Fruit fly (Drosophila melanogaster): ENCODE results near the gene CG4004.

The CG4004 gene

DNA sequence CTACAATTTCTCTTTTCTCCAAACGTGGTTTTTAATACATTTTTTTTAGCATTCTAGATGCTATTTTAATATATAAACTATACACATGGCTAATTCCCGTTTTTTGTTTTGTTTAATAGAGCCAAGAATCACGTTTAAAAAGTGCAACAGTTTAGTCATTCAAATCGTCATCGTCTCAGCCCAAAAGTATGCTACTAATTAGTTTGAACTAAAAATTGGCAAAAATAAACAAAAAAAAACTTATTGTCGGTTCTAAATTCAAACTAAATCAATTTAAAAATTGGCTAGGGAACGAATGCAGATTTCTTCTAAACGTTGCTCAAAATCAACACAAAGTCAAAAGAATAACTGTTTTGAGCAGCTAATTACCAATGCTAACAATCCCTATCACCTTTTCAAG, 13.1 kb downstream of the CG4004 start:
- TF ChIP-seq CG12768 (GFP tag; optimal IDR thresholded peaks at IDR 0.05) (no peak), bab1 (GFP tag; optimal IDR thresholded peaks at IDR 0.05) (peak; percentile 1), CG7045 (GFP tag; optimal IDR thresholded peaks at IDR 0.05) (no peak), kay (GFP tag; ENCODE audit: borderline replicate concordance) (peak; percentile 80)

dm6 chrX:12759162-12759561, 15.2 kb downstream of the CG4004 start:
- TF ChIP-seq CG12768 (GFP tag; optimal IDR thresholded peaks at IDR 0.05), result no peak

dm6 chrX:12760466-12761133, 16.6 kb downstream of the CG4004 start, which contains the start of gene Paics:
TSS of gene Paics (minus strand) at chrX:12760617.
- TF ChIP-seq Mnt (GFP tag; optimal IDR thresholded peaks at IDR 0.05), result peak; percentile 16
- no peak for TF ChIP-seq Clk (GFP tag; optimal IDR thresholded peaks at IDR 0.05)
- peak; percentile 4 for TF ChIP-seq bab1 (GFP tag; optimal IDR thresholded peaks at IDR 0.05)
- peak; percentile 0 for TF ChIP-seq CG14711 (tag; optimal IDR thresholded peaks at IDR 0.05)

- no peak for TF ChIP-seq Mnt (GFP tag; optimal IDR thresholded peaks at IDR 0.05)
Measured at dm6 chrX:12763467-12763866, 19.5 kb downstream of the CG4004 start, which contains the start of gene pira. TSS of gene pira (minus strand) at chrX:12763611.

- peak; percentile 78 for TF ChIP-seq kay (GFP tag; ENCODE audit: borderline replicate concordance)
- TF ChIP-seq tj (GFP tag; optimal IDR thresholded peaks at IDR 0.05), result peak; percentile 24
Measured at dm6 chrX:12763904-12764303, 19.9 kb downstream of the CG4004 start.

DNA sequence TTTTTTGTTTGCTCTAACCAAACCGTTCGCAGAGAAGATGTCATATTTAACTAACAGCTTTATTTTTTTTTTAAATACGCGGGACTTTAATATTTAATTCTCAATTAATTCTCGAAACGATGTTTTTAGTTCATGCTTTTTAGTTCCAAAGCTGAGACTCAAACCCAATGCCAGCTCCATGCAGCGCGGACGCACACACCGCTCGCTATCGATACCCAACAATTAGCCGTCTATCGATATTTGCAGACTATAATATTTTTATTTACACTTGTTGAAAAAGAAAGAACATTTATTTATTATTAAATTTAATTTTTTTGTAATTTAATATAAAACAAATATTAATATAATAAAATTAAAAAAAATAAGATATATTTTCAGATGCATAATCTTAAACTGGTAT, 20.6 kb downstream of the CG4004 start:
- TF ChIP-seq CG33017 (tag; optimal IDR thresholded peaks at IDR 0.05) (no peak), CG1620 (GFP tag; optimal IDR thresholded peaks at IDR 0.05) (no peak), CG12768 (GFP tag; optimal IDR thresholded peaks at IDR 0.05) (no peak), pad (GFP tag; optimal IDR thresholded peaks at IDR 0.05) (no peak), Hr96 (GFP tag; optimal IDR thresholded peaks at IDR 0.05) (no peak), cic (GFP tag; optimal IDR thresholded peaks at IDR 0.05) (no peak), CG5204 (GFP tag; optimal IDR thresholded peaks at IDR 0.05) (no peak), CG7101 (tag; optimal IDR thresholded peaks at IDR 0.05) (no peak), CG11617 (GFP tag; optimal IDR thresholded peaks at IDR 0.05) (no peak), Mnt (GFP tag; optimal IDR thresholded peaks at IDR 0.05) (no peak), ovo (GFP tag; optimal IDR thresholded peaks at IDR 0.05) (no peak), cnc (optimal IDR thresholded peaks at IDR 0.05) (no peak), Clk (GFP tag; optimal IDR thresholded peaks at IDR 0.05) (no peak), bab1 (GFP tag; optimal IDR thresholded peaks at IDR 0.05) (no peak), CG14711 (tag; optimal IDR thresholded peaks at IDR 0.05) (no peak)

DNA sequence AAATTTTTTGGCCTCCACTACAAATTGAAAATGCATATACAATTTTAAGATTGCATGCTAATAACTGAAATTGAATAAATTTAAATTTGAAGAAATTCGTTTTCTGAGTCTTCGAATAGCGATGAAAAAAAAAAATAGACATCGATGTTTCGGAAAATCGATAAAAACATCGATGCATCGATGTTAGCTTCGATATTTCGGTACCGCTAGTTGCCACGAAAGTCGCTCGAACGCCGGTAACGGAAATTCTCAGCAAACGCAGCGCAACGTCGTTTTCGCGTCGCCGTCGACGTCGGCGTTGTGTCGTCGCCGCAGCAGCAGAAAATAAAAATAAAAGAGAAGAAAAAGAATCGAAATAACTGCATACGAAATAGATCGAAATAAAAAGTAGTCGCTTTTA, 21.1 kb downstream of the CG4004 start, which contains the start of gene Agpat1:
Agpat1 (plus strand) TSS at position 191 of the 400 bp plus-strand sequence.
- peak; percentile 29 for TF ChIP-seq ovo (GFP tag; optimal IDR thresholded peaks at IDR 0.05)
- TF ChIP-seq Clk (GFP tag; optimal IDR thresholded peaks at IDR 0.05), result no peak

DNA sequence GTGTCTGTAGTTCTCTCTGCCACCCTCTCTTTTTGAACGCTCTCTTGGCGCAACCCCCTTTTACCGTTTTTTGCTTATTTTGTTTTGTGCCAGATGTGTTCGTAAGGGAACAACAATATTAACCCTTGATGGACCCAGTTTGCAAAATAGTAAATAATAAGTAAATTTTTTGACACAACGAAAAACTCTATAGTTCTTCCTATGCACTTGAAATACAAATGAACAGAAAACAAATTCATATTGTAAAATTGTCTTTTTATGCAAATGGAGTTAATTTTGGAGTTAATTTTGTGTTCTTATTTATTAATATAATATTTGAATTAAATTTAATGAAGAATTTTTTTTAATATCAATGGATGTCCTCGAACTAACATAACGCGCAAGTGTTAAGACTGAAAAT, 21.7 kb downstream of the CG4004 start:
- TF ChIP-seq Clk (GFP tag; optimal IDR thresholded peaks at IDR 0.05) (no peak), pad (GFP tag; optimal IDR thresholded peaks at IDR 0.05) (peak; percentile 84), CG11617 (GFP tag; optimal IDR thresholded peaks at IDR 0.05) (no peak), tj (GFP tag; optimal IDR thresholded peaks at IDR 0.05) (no peak), CG33017 (tag; optimal IDR thresholded peaks at IDR 0.05) (peak; percentile 54), kay (GFP tag; ENCODE audit: borderline replicate concordance) (peak; percentile 38), CG14711 (tag; optimal IDR thresholded peaks at IDR 0.05) (peak; percentile 68), cic (GFP tag; optimal IDR thresholded peaks at IDR 0.05) (no peak), CG7101 (tag; optimal IDR thresholded peaks at IDR 0.05) (peak; percentile 52), toe (GFP tag; optimal IDR thresholded peaks at IDR 0.05) (no peak)

DNA sequence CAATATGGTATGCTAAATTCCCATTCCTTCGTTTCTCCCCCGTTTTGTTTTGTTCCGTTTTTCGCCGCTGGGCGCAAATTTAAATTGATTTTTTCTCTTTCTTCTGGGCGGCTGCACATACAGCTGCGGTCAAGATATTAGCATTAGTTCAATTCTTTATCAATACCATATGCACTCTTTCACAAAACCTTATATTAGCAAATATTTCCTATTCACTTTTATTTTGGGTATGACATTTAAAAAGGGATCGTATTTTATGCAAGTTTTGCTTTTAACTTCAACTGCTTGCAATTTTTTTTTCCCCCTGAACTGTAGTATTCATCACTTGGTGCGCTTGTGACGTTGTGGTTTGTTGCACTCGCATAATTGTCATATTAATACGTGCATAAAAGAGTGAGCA, 22.3 kb downstream of the CG4004 start:
- TF ChIP-seq CG14711 (tag; optimal IDR thresholded peaks at IDR 0.05), result no peak
- no peak for TF ChIP-seq CG12768 (GFP tag; optimal IDR thresholded peaks at IDR 0.05)
- TF ChIP-seq CG1620 (GFP tag; optimal IDR thresholded peaks at IDR 0.05), result no peak
- no peak for TF ChIP-seq CG11617 (GFP tag; optimal IDR thresholded peaks at IDR 0.05)
- no peak for TF ChIP-seq bab1 (GFP tag; optimal IDR thresholded peaks at IDR 0.05)
- no peak for TF ChIP-seq toe (GFP tag; optimal IDR thresholded peaks at IDR 0.05)
- no peak for TF ChIP-seq pad (GFP tag; optimal IDR thresholded peaks at IDR 0.05)
- no peak for TF ChIP-seq cnc (optimal IDR thresholded peaks at IDR 0.05)
- TF ChIP-seq ovo (GFP tag; optimal IDR thresholded peaks at IDR 0.05), result no peak
- TF ChIP-seq Clk (GFP tag; optimal IDR thresholded peaks at IDR 0.05), result no peak
